Fruit fly (Drosophila melanogaster): Measurements from ENCODE around the gene Nepl11.

DNA sequence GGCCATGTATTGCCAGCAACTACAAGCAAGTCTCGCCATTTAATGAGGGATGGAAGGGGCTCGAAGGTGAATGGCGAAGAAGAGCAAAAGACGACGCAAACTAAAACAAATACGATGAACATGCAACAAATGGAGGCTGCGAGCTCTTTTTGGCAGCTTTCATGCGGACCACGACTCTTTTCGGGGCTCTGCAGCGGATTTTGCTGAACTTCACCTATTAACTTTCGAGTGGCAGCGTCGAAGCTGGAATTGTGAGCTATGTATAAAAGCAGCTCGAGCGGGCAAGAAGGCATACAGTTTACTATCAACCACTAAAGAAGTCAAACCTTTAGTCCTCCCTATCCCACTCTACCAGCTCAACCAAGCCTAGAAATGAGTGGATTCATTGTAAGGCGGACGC lies 40.2 kb downstream of the Nepl11 start, which contains the start of gene TwdlV:
- TF ChIP-seq CG8478 (optimal IDR thresholded peaks at IDR 0.05) (no peak), CTCF (optimal IDR thresholded peaks at IDR 0.05) (no peak)
